Worm (Caenorhabditis elegans) whole organism, L1 larva: ENCODE measurements around the gene slfl-5.

ENCODE experiments used
- C04F5.9 ChIP-seq: sonication (generic microtip); optimal IDR thresholded peaks from 2 replicates; lab custom pipeline; 2016; ENCODE audit warnings: missing genetic modification characterization, missing compliant biosample characterization
- C16A3.4 ChIP-seq: fragments of 150-350 bp; optimal IDR thresholded peaks from 2 replicates; lab custom pipeline; 2014; ENCODE audit warnings: missing biosample characterization, missing genetic modification characterization
- F16B12.6 ChIP-seq: fragments of 150-350 bp; optimal IDR thresholded peaks from 2 replicates; lab custom pipeline; 2014; ENCODE audit warnings: missing biosample characterization, missing genetic modification characterization
- aha-1 ChIP-seq: fragments of 150-350 bp; optimal IDR thresholded peaks from 2 replicates; lab custom pipeline; 2014; ENCODE audit warnings: missing biosample characterization, missing genetic modification characterization
- ama-1 ChIP-seq: fragments of 150-350 bp; optimal IDR thresholded peaks from 2 replicates; lab custom pipeline; 2014
- ceh-63 ChIP-seq: fragments of 200-800 bp; sonication (Bioruptor generic); optimal IDR thresholded peaks from 2 replicates; lab custom pipeline; 2018; ENCODE audit warnings: mild to moderate bottlenecking, missing genetic modification characterization, missing compliant biosample characterization
- ceh-8 ChIP-seq: fragments of 200-800 bp; sonication (Bioruptor generic); optimal IDR thresholded peaks from 2 replicates; lab custom pipeline; 2018; ENCODE audit warnings: mild to moderate bottlenecking, missing genetic modification characterization, moderate library complexity, missing compliant biosample characterization
- ceh-82 ChIP-seq, 3 experiments: fragments of 150-350 bp in 1 of 3; sonication (generic microtip) in 2 of 3; optimal IDR thresholded peaks; 2 replicates each; lab custom pipeline; 2014 to 2017; ENCODE audit warnings: missing biosample characterization in 3 of 3, missing genetic modification characterization in 3 of 3
- ceh-90 ChIP-seq: sonication (generic microtip); optimal IDR thresholded peaks from 2 replicates; lab custom pipeline; 2016; ENCODE audit warnings: missing genetic modification characterization, missing compliant biosample characterization
- ces-1 ChIP-seq: fragments of 150-350 bp; optimal IDR thresholded peaks from 2 replicates; lab custom pipeline; 2014; ENCODE audit warnings: missing biosample characterization, missing genetic modification reagents, missing genetic modification characterization
- dsc-1 ChIP-seq: sonication (generic microtip); optimal IDR thresholded peaks from 2 replicates; lab custom pipeline; 2016; ENCODE audit warnings: mild to moderate bottlenecking, missing genetic modification characterization, missing compliant biosample characterization
- efl-1 ChIP-seq, 4 experiments: fragments of 150-350 bp; optimal IDR thresholded peaks in 3 of 4; peaks in 1 of 4; 1 replicate in 1 of 4; 2 replicates in 3 of 4; lab custom pipeline; 2014; ENCODE audit warnings: missing biosample characterization in 2 of 4, missing genetic modification characterization in 2 of 4, missing genetic modification reagents in 2 of 4
- egl-13 ChIP-seq: sonication (generic microtip); optimal IDR thresholded peaks from 2 replicates; lab custom pipeline; 2016; ENCODE audit warnings: missing genotype, missing genetic modification reagents, missing genetic modification characterization, missing compliant biosample characterization
- egl-27 ChIP-seq, 2 experiments: fragments of 150-350 bp in 1 of 2; sonication (generic microtip); optimal IDR thresholded peaks; 3 replicates each; lab custom pipeline; 2017 to 2018; ENCODE audit warnings: missing biosample characterization in 2 of 2, missing genetic modification characterization in 2 of 2, missing genetic modification reagents in 2 of 2
- elt-2 ChIP-seq: sonication (generic microtip); optimal IDR thresholded peaks from 2 replicates; lab custom pipeline; 2016; ENCODE audit warnings: missing genetic modification characterization, mild to moderate bottlenecking, inconsistent platforms, missing compliant biosample characterization, missing genetic modification reagents
- ets-5 ChIP-seq: fragments of 200-800 bp; sonication (Bioruptor generic); IDR thresholded peaks from 2 replicates; pipeline ENCODE4 v1.3.6; 2022; ENCODE audit warnings: missing genetic modification characterization, missing compliant biosample characterization
- fkh-10 ChIP-seq: sonication (generic microtip); optimal IDR thresholded peaks from 2 replicates; lab custom pipeline; 2017; ENCODE audit warnings: missing biosample characterization, missing genetic modification reagents, missing genetic modification characterization
- fos-1 ChIP-seq: fragments of 150-350 bp; optimal IDR thresholded peaks from 2 replicates; lab custom pipeline; 2014; ENCODE audit warnings: missing biosample characterization, missing genetic modification characterization
- hlh-17 ChIP-seq: fragments of 200-800 bp; sonication (Bioruptor generic); optimal IDR thresholded peaks from 2 replicates; lab custom pipeline; 2018; ENCODE audit warnings: missing genetic modification characterization, mild to moderate bottlenecking, missing compliant biosample characterization, moderate library complexity, borderline replicate concordance
- hlh-4 ChIP-seq: sonication (generic microtip); optimal IDR thresholded peaks from 2 replicates; lab custom pipeline; 2016; ENCODE audit warnings: mild to moderate bottlenecking, missing genetic modification characterization, missing compliant biosample characterization
- hpl-2 ChIP-seq: fragments of 150-350 bp; optimal IDR thresholded peaks from 2 replicates; lab custom pipeline; 2014; ENCODE audit warnings: missing biosample characterization, missing genetic modification reagents, missing genetic modification characterization
- isw-1 ChIP-seq: fragments of 200-800 bp; sonication (Bioruptor generic); IDR thresholded peaks from 2 replicates; pipeline ENCODE4 v1.3.6; 2022; ENCODE audit warnings: missing genetic modification characterization, missing compliant biosample characterization
- jun-1 ChIP-seq: fragments of 150-350 bp; optimal IDR thresholded peaks from 2 replicates; lab custom pipeline; 2014; ENCODE audit warnings: missing biosample characterization, missing genetic modification reagents, missing genetic modification characterization
- lin-13 ChIP-seq: fragments of 150-350 bp; optimal IDR thresholded peaks from 2 replicates; lab custom pipeline; 2014; ENCODE audit warnings: missing biosample characterization, missing genetic modification reagents, missing genetic modification characterization
- lin-14 ChIP-seq: fragments of 200-800 bp; sonication (Bioruptor generic); optimal IDR thresholded peaks from 2 replicates; lab custom pipeline; 2018; ENCODE audit warnings: mild to moderate bottlenecking, missing genetic modification characterization, moderate library complexity, missing compliant biosample characterization
- lin-39 ChIP-seq: fragments of 150-350 bp; optimal IDR thresholded peaks from 2 replicates; lab custom pipeline; 2014; ENCODE audit warnings: missing biosample characterization, missing genetic modification reagents, missing genetic modification characterization
- lir-3 ChIP-seq: sonication (generic microtip); optimal IDR thresholded peaks from 2 replicates; lab custom pipeline; 2016; ENCODE audit warnings: mild to moderate bottlenecking, missing genetic modification characterization, moderate library complexity, missing compliant biosample characterization; ENCODE audit not compliant: poor library complexity
- lsy-2 ChIP-seq, 2 experiments: fragments of 150-350 bp; optimal IDR thresholded peaks; 2 replicates each; lab custom pipeline; 2014; ENCODE audit warnings: missing biosample characterization in 2 of 2, missing genetic modification characterization in 2 of 2
- mab-9 ChIP-seq: fragments of 200-800 bp; sonication (Bioruptor generic); IDR thresholded peaks from 2 replicates; pipeline ENCODE4 v1.3.6; 2022; ENCODE audit warnings: missing genetic modification reagents, missing genetic modification characterization, missing compliant biosample characterization
- mdl-1 ChIP-seq, 2 experiments: fragments of 150-350 bp; optimal IDR thresholded peaks; 2 replicates each; lab custom pipeline; 2014 to 2017; ENCODE audit warnings: missing biosample characterization in 2 of 2, missing genetic modification characterization in 2 of 2, inconsistent platforms in 1 of 2
- mef-2 ChIP-seq: fragments of 150-350 bp; optimal IDR thresholded peaks from 2 replicates; lab custom pipeline; 2014; ENCODE audit warnings: missing biosample characterization, missing genetic modification characterization
- mep-1 ChIP-seq: fragments of 150-350 bp; optimal IDR thresholded peaks from 2 replicates; lab custom pipeline; 2014; ENCODE audit warnings: missing biosample characterization, missing genetic modification characterization
- nhr-12 ChIP-seq: sonication (generic microtip); optimal IDR thresholded peaks from 2 replicates; lab custom pipeline; 2017; ENCODE audit warnings: missing biosample characterization, missing genetic modification characterization
- nhr-19 ChIP-seq: fragments of 200-800 bp; sonication (Bioruptor generic); conservative IDR thresholded peaks from 2 replicates; pipeline ENCODE4 v1.3.6; 2022; ENCODE audit warnings: missing genetic modification characterization, missing compliant biosample characterization
- nhr-237 ChIP-seq: fragments of 150-350 bp; optimal IDR thresholded peaks from 2 replicates; lab custom pipeline; 2014; ENCODE audit warnings: missing biosample characterization, missing genetic modification characterization
- nhr-28 ChIP-seq: fragments of 150-350 bp; optimal IDR thresholded peaks from 2 replicates; lab custom pipeline; 2014; ENCODE audit warnings: missing biosample characterization, missing genetic modification characterization
- nhr-47 ChIP-seq: sonication (generic microtip); optimal IDR thresholded peaks from 2 replicates; lab custom pipeline; 2016; ENCODE audit warnings: mild to moderate bottlenecking, missing genetic modification characterization, moderate library complexity, missing compliant biosample characterization
- nhr-71 ChIP-seq: sonication (generic microtip); optimal IDR thresholded peaks from 2 replicates; lab custom pipeline; 2016; ENCODE audit warnings: mild to moderate bottlenecking, missing genetic modification characterization, moderate library complexity, missing compliant biosample characterization
- nhr-76 ChIP-seq: sonication (generic microtip); optimal IDR thresholded peaks from 2 replicates; lab custom pipeline; 2017; ENCODE audit warnings: missing biosample characterization, missing genetic modification characterization
- nhr-84 ChIP-seq: sonication (generic microtip); optimal IDR thresholded peaks from 2 replicates; lab custom pipeline; 2017; ENCODE audit warnings: missing biosample characterization, missing genetic modification characterization
- nhr-90 ChIP-seq: sonication (generic microtip); optimal IDR thresholded peaks from 2 replicates; lab custom pipeline; 2016; ENCODE audit warnings: mild to moderate bottlenecking, missing genetic modification characterization, missing compliant biosample characterization; ENCODE audit not compliant: poor library complexity
- pqm-1 ChIP-seq: sonication (generic microtip); optimal IDR thresholded peaks from 3 replicates; lab custom pipeline; 2017; ENCODE audit warnings: missing biosample characterization, missing genetic modification characterization
- skn-1 ChIP-seq: fragments of 150-350 bp; optimal IDR thresholded peaks from 2 replicates; lab custom pipeline; 2014; ENCODE audit warnings: missing biosample characterization, missing genetic modification characterization
- snpc-4 ChIP-seq: fragments of 150-350 bp; optimal IDR thresholded peaks from 2 replicates; lab custom pipeline; 2014; ENCODE audit warnings: missing biosample characterization, missing genetic modification characterization
- snu-23 ChIP-seq: sonication (generic microtip); optimal IDR thresholded peaks from 2 replicates; lab custom pipeline; 2016; ENCODE audit warnings: missing genetic modification characterization, missing compliant biosample characterization
- sup-37 ChIP-seq: fragments of 200-800 bp; sonication (Bioruptor generic); optimal IDR thresholded peaks from 2 replicates; lab custom pipeline; 2018; ENCODE audit warnings: mild to moderate bottlenecking, missing genetic modification characterization, missing compliant biosample characterization
- swsn-7 ChIP-seq: sonication (generic microtip); optimal IDR thresholded peaks from 2 replicates; lab custom pipeline; 2016; ENCODE audit warnings: missing genetic modification characterization, missing compliant biosample characterization
- tbx-2 ChIP-seq: sonication (generic microtip); optimal IDR thresholded peaks from 2 replicates; lab custom pipeline; 2016; ENCODE audit warnings: missing genetic modification characterization, missing compliant biosample characterization
- tlp-1 ChIP-seq: fragments of 150-350 bp; optimal IDR thresholded peaks from 2 replicates; lab custom pipeline; 2014; ENCODE audit warnings: missing biosample characterization, missing genetic modification characterization
- unc-86 ChIP-seq: sonication (generic microtip); optimal IDR thresholded peaks from 2 replicates; lab custom pipeline; 2016; ENCODE audit warnings: missing genetic modification characterization, missing compliant biosample characterization
- unc-98 ChIP-seq: fragments of 200-800 bp; sonication (Bioruptor generic); IDR thresholded peaks from 2 replicates; pipeline ENCODE4 v1.3.6; 2022; ENCODE audit warnings: missing genetic modification characterization, missing compliant biosample characterization
- vab-15 ChIP-seq: sonication (generic microtip); optimal IDR thresholded peaks from 2 replicates; lab custom pipeline; 2017; ENCODE audit warnings: missing genotype, mild to moderate bottlenecking, missing genetic modification characterization, missing compliant biosample characterization
- zag-1 ChIP-seq: fragments of 150-350 bp; optimal IDR thresholded peaks from 2 replicates; lab custom pipeline; 2014; ENCODE audit warnings: missing biosample characterization, missing genetic modification characterization

The slfl-5 gene

ce11 chrV:12291587-12291986 is 46.7 kb upstream of the slfl-5 start, which contains the start of the genes srpa-68 and srh-16 (continued):
- TF ChIP-seq vab-15 (tag; lab: Kevin White, UChicago) (no peak), egl-27 (tag; optimal IDR thresholded peaks at IDR 0.05; lab: Kevin White, UChicago) (no peak), ceh-90 (peak; percentile 42), fos-1 (peak; percentile 58), nhr-76 (tag; lab: Kevin White, UChicago) (no peak), lin-14 (GFP tag; lab: Kevin White, UChicago) (peak; percentile 89), F16B12.6 (tag; lab: Kevin White, UChicago) (peak; percentile 45), dsc-1 (peak; percentile 94), lir-3 (tag; lab: Kevin White, UChicago) (peak; percentile 68), ceh-8 (peak; percentile 89), skn-1 (tag; lab: Kevin White, UChicago) (peak; percentile 90), zag-1 (no peak), ces-1 (GFP tag; lab: Kevin White, UChicago) (no peak), lin-39 (tag; lab: Kevin White, UChicago) (peak; percentile 95), elt-2 (peak; percentile 86), hpl-2 (peak; percentile 52), snpc-4 (tag; lab: Kevin White, UChicago) (peak; percentile 87), tbx-2 (tag; lab: Kevin White, UChicago) (peak; percentile 93), jun-1 (tag; lab: Kevin White, UChicago) (peak; percentile 78), efl-1 (optimal IDR thresholded peaks at IDR 0.05; lab: Kevin White, UChicago) (peak; percentile 82 to 99), efl-1 (GFP tag; optimal IDR thresholded peaks at IDR 0.05 in 1 of 2; lab: Kevin White, UChicago) (peak; percentile 97 to 100), unc-86 (tag; lab: Kevin White, UChicago) (peak; percentile 87), tlp-1 (tag; lab: Kevin White, UChicago) (no peak), C04F5.9 (tag; lab: Kevin White, UChicago) (peak; percentile 71), snu-23 (peak; percentile 94), fkh-10 (GFP tag; lab: Kevin White, UChicago) (peak; percentile 77), lsy-2 (tag; optimal IDR thresholded peaks at IDR 0.05; lab: Kevin White, UChicago) (peak; percentile 94), hlh-17 (GFP tag; lab: Kevin White, UChicago) (no peak), ets-5 (GFP tag; lab: Robert Waterston, UW) (no peak), nhr-19 (peak; percentile 94), nhr-71 (tag; lab: Kevin White, UChicago) (peak; percentile 95), ceh-63 (GFP tag; lab: Kevin White, UChicago) (no peak), aha-1 (tag; lab: Kevin White, UChicago) (peak; percentile 27), mdl-1 (tag; optimal IDR thresholded peaks at IDR 0.05; lab: Kevin White, UChicago) (peak in 1 of 2 experiments; percentile 77), hlh-4 (tag; lab: Kevin White, UChicago) (peak; percentile 5), isw-1 (GFP tag; lab: Robert Waterston, UW) (peak; percentile 88), unc-98 (GFP tag; lab: Robert Waterston, UW) (no peak; the same call in 1 of the 2 replicates), swsn-7 (tag; lab: Kevin White, UChicago) (peak; percentile 93), nhr-84 (tag; lab: Kevin White, UChicago) (no peak), nhr-90 (tag; lab: Kevin White, UChicago) (peak; percentile 95), egl-13 (peak; percentile 88), mab-9 (GFP tag; lab: Robert Waterston, UW) (peak; percentile 87), nhr-28 (tag; lab: Kevin White, UChicago) (peak; percentile 12), nhr-12 (tag; lab: Kevin White, UChicago) (no peak), mep-1 (tag; lab: Kevin White, UChicago) (peak; percentile 96), sup-37 (GFP tag; lab: Kevin White, UChicago) (peak; percentile 89), mef-2 (tag; lab: Kevin White, UChicago) (peak; percentile 5), nhr-237 (tag; lab: Kevin White, UChicago) (peak; percentile 38), lin-13 (GFP tag; lab: Kevin White, UChicago) (peak; percentile 73), ama-1 (lab: Kevin White, UChicago) (peak; percentile 67), nhr-47 (tag; lab: Kevin White, UChicago) (peak; percentile 96), pqm-1 (tag; lab: Kevin White, UChicago) (no peak), C16A3.4 (tag; lab: Kevin White, UChicago) (peak; percentile 93), ceh-82 (tag; optimal IDR thresholded peaks at IDR 0.05; lab: Kevin White, UChicago) (peak; percentile 91 to 93 (median 93))
